Fruit fly (Drosophila melanogaster) S2 (cell line): ENCODE measurements around the gene ash2.

Experiments
- CG8478 ChIP-seq: fragments of >200 bp; optimal IDR thresholded peaks from 2 replicates; lab custom pipeline; 2018
- CTCF ChIP-seq, 2 experiments: fragments of >200 bp; optimal IDR thresholded peaks; 2 replicates each; lab custom pipeline; 2018

The ash2 gene

dm6 chr3R:24649923-24650322, at the start of gene ash2, which contains the start of gene puf:
Gene ash2 (plus strand): TSS chr3R:24650125.
Gene puf (minus strand): TSS chr3R:24650043.
- TF ChIP-seq CTCF (optimal IDR thresholded peaks at IDR 0.05; lab: Kevin White, UChicago): peak in 1 of 2 experiments; percentile 38
- no peak for TF ChIP-seq CG8478

dm6 chr3R:24601069-24601468, 48.9 kb upstream of the ash2 start:
- TF ChIP-seq CTCF (optimal IDR thresholded peaks at IDR 0.05; lab: Kevin White, UChicago) (no peak), CG8478 (no peak)

DNA sequence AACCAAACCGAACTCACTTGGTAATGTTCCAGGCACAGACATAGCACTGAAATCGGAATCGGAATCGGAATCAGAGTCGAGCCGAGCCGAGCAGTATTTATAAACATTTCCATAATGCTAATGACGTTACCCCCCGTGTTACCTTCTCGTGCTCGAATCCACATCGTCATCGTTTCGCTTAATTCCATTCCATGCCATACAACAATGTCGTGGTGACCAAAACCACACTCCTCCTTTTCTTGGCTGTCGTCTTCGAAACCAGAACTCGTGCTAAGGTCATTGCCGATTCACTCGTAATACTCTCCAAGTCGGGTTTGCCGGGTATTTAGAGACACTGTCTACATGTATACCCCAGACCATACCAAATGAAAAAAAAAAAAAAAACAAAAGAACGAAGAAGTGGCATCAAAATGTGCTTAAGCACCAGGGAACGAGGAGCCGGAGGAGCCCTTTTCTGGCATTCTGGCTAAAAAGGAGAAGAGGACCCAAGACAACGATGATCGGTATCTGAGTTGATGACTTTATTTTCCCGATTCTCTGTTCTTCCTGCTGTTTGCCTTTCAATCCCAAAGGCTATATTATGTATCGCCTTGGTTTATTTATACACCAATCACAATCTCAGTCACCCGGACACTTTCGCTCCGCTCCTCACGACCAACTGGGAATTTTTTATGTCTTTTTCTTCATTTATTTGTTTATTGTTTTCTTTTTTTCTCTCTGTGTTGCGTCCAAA, 46.4 kb upstream of the ash2 start:
- TF ChIP-seq CG8478 (no peak), CTCF (optimal IDR thresholded peaks at IDR 0.05; lab: Kevin White, UChicago) (no peak)

- TF ChIP-seq CG8478: no peak
- no peak for TF ChIP-seq CTCF (optimal IDR thresholded peaks at IDR 0.05; lab: Kevin White, UChicago)
Observed at dm6 chr3R:24604165-24604564, 45.8 kb upstream of the ash2 start.

- TF ChIP-seq CTCF (optimal IDR thresholded peaks at IDR 0.05; lab: Kevin White, UChicago) (no peak), CG8478 (no peak)
Observed at dm6 chr3R:24606868-24607267, 43.1 kb upstream of the ash2 start.

DNA sequence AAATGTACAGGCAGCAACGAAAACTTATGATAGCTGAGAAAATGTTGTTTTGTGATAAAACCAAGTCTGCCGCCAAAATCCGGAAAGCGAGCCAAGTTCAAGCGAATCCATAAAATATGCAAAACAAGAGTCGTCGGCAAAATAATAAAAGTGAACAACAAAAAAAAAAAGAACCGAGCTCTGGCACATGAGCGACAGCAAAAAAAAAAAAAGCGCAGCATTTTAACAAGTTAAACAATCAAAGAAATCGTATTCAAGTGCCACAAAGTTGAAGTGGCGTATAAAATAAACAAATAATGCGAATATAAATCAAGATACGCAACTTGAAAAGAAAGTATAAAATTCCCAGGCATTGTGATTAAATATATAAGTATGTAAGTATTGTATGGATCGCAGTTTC, 41.6 kb upstream of the ash2 start:
- TF ChIP-seq CG8478 (no peak), CTCF (optimal IDR thresholded peaks at IDR 0.05; lab: Kevin White, UChicago) (no peak)

dm6 chr3R:24613819-24614706, 35.9 kb upstream of the ash2 start:
- no peak for TF ChIP-seq CG8478
- TF ChIP-seq CTCF (optimal IDR thresholded peaks at IDR 0.05; lab: Kevin White, UChicago): no peak

dm6 chr3R:24614707-24615022, 35.3 kb upstream of the ash2 start:
- TF ChIP-seq CTCF (optimal IDR thresholded peaks at IDR 0.05; lab: Kevin White, UChicago): no peak
- no peak for TF ChIP-seq CG8478

- TF ChIP-seq CTCF (optimal IDR thresholded peaks at IDR 0.05; lab: Kevin White, UChicago) (no peak), CG8478 (no peak)
Observed at dm6 chr3R:24620569-24620968, 29.4 kb upstream of the ash2 start.

DNA sequence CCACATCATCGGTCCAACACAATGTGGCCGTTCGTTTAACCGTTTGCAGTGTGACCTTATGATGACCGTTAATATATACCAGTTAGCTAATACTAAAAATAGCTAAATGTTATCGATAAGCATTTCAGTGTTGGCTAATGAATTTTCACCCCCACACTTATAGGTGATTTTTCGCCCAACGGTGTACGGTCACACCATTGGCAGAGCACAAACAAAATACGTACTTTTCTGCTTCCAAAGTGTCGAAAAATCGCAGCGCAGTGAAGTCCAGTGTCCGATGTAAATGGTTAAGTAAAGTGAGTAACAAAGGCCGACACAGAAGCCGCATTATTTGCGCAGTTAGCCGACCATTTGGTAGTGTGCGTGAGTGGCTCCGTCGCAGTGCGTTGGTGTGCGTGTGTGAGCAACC, 24.4 kb upstream of the ash2 start, which contains the start of the genes Syx18 and atl:
Gene Syx18, minus strand, starts transcription at position 46 of the 409 bp plus-strand sequence.
Gene atl, plus strand, starts transcription at position 155 of the 409 bp plus-strand sequence.
- no peak for TF ChIP-seq CG8478
- peak; percentile 2 to 4 for TF ChIP-seq CTCF (optimal IDR thresholded peaks at IDR 0.05; lab: Kevin White, UChicago)

DNA sequence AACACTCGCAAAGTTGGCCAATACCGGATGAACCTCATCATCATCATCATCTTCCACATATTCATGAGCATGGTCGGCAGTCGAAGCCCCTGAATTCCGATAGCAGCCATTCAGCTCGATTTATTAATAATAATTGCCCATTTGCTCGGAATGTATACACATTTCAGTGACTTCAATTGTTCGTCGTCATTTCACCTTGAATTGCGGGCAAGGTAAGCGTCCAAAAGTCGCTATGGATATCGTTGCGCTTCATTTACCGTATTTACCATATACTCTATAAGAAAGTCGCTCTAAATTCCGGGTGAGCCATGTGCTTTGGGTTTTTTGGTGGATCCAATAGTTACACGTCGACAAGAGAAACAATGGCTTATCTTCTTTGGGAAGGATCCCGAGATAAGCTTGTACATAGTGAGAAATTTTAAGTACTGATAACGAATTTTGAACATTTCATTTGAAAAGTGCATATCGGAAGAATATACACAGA, 23.9 kb upstream of the ash2 start:
- no peak for TF ChIP-seq CTCF (optimal IDR thresholded peaks at IDR 0.05; lab: Kevin White, UChicago)
- TF ChIP-seq CG8478: no peak

- no peak for TF ChIP-seq CG8478
- no peak for TF ChIP-seq CTCF (optimal IDR thresholded peaks at IDR 0.05; lab: Kevin White, UChicago)
Observed at dm6 chr3R:24626667-24627066, 23.3 kb upstream of the ash2 start.

DNA sequence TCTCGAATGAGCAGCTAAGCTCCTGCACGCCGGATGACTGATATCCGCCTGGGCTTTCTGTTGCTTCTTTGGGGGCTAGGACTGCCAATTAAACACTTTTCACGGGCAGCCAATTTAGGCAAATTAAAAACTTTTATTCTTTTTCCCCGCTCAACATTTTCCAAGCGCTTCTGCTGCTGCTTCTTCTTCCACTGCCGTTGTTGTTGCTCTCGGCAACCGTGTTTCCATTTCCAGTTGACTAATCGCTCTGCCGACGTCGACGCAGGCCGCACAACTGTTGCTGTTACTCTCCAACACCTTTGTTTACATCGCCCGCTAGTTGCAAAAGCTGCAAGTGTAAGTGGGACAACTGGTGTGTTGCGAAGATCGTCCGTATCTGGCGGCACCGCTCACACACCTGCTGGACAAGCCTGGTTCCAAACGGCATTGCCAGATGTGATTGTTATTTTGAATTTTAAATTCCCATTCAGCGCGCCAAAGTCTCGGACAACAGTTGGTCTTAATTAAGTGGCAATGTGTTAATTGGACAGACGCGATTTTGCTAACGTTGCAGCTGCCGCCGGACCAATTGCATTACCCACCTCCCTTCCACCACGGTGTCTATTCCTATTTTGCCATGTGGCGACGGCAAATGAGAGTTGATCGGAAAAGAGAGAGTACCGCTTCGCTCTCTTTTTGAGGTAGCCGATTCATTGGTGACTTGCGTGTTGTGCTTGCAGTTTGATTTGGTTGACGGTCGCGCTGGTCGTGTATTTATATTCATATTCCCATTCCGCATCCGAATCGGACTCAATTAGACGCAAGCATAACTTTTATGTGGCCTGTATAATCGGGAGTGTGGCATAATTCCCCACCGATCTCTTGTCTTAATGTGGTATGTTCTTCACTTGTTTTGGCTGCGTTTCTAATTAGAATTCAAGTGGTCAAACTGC, 19.8 kb upstream of the ash2 start, which contains the start of gene Wsck:
Gene Wsck, minus strand, starts transcription at position 199 of the 932 bp plus-strand sequence.
- TF ChIP-seq CTCF (optimal IDR thresholded peaks at IDR 0.05; lab: Kevin White, UChicago): peak; percentile 33 to 61
- TF ChIP-seq CG8478: peak; percentile 66

DNA sequence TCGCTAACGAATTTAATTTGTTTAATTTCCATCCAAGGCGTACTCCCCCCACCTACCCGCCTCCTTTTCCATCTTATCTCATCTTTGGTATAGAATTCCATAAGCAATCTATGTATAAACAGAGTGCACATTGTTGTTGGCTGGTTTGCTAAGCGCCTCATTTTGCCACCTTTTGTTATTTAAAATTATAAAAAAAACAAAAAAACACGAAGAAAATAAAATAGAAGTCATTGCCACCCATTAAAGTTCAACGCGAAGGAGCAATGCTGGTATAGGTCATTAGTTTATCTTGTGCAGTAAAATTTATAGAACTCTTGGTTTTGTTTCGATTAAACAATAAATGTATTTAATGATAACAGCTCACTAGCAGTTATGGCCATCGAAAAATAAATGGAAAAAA, 15.6 kb upstream of the ash2 start:
- TF ChIP-seq CG8478 (no peak), CTCF (optimal IDR thresholded peaks at IDR 0.05; lab: Kevin White, UChicago) (no peak)

dm6 chr3R:24634957-24635356, 15.0 kb upstream of the ash2 start, which contains the start of gene MtnF:
Gene MtnF (minus strand): TSS chr3R:24635165.
- no peak for TF ChIP-seq CTCF (optimal IDR thresholded peaks at IDR 0.05; lab: Kevin White, UChicago)
- TF ChIP-seq CG8478: no peak
